Fruit fly (Drosophila melanogaster) whole organism, embryonic: ENCODE results near the gene CG4658.

ENCODE experiments used
- Antp ChIP-seq: fragments of 200-800 bp; sonication (Bioruptor generic); optimal IDR thresholded peaks from 3 replicates; lab custom pipeline; 2016; ENCODE audit warnings: missing biosample characterization, missing genetic modification characterization
- BEAF-32 ChIP-seq: fragments of 200-800 bp; sonication (Bioruptor generic); optimal IDR thresholded peaks from 3 replicates; lab custom pipeline; 2017; ENCODE audit warnings: missing biosample characterization, missing genetic modification characterization, mild to moderate bottlenecking, moderate library complexity, missing genetic modification reagents
- Bgb ChIP-seq: fragments of 200-800 bp; sonication (Bioruptor generic); IDR thresholded peaks from 2 replicates; pipeline ENCODE4 v1.3.6; 2022; ENCODE audit warnings: missing biosample characterization, missing genetic modification characterization; ENCODE audit not compliant: partially characterized antibody
- CG10565 ChIP-seq: fragments of 200-800 bp; sonication (Bioruptor generic); optimal IDR thresholded peaks from 3 replicates; lab custom pipeline; 2016; ENCODE audit warnings: missing biosample characterization, mild to moderate bottlenecking, missing genetic modification characterization
- CG13894 ChIP-seq: fragments of 200-800 bp; sonication (Bioruptor generic); optimal IDR thresholded peaks from 3 replicates; lab custom pipeline; 2018; ENCODE audit warnings: missing biosample characterization, mild to moderate bottlenecking, missing genetic modification characterization, moderate library complexity
- CG14050 ChIP-seq: fragments of 200-800 bp; sonication (Bioruptor generic); IDR thresholded peaks from 3 replicates; pipeline ENCODE4 v1.3.6; 2022; ENCODE audit warnings: missing biosample characterization, missing genetic modification characterization
- CG14860 ChIP-seq: fragments of 200-800 bp; sonication (Bioruptor generic); IDR thresholded peaks from 3 replicates; pipeline ENCODE4 v1.3.6; 2022; ENCODE audit warnings: missing biosample characterization, missing genetic modification characterization; ENCODE audit not compliant: partially characterized antibody
- CG17802 ChIP-seq: fragments of 200-800 bp; sonication (Bioruptor generic); optimal IDR thresholded peaks from 2 replicates; lab custom pipeline; 2018; ENCODE audit warnings: missing biosample characterization, mild to moderate bottlenecking, missing genetic modification characterization, moderate library complexity
- CG2712 ChIP-seq: fragments of 200-800 bp; optimal IDR thresholded peaks from 3 replicates; lab custom pipeline; 2019; ENCODE audit warnings: missing biosample characterization, mild to moderate bottlenecking, missing genetic modification characterization, moderate library complexity
- CG3995 ChIP-seq: fragments of 200-800 bp; sonication (Bioruptor generic); optimal IDR thresholded peaks from 3 replicates; lab custom pipeline; 2016; ENCODE audit warnings: missing biosample characterization, missing genetic modification characterization
- CG4360 ChIP-seq: fragments of 200-800 bp; sonication (Bioruptor generic); IDR thresholded peaks from 2 replicates; pipeline ENCODE4 v1.3.6; 2022; ENCODE audit warnings: missing biosample characterization, missing genetic modification characterization
- CG4854 ChIP-seq: fragments of 200-800 bp; sonication (Bioruptor generic); optimal IDR thresholded peaks from 2 replicates; lab custom pipeline; 2016; ENCODE audit warnings: missing biosample characterization, missing genetic modification characterization, inconsistent platforms
- CG6791 ChIP-seq: fragments of 200-800 bp; sonication (Bioruptor generic); IDR thresholded peaks from 3 replicates; pipeline ENCODE4 v1.3.6; 2022; ENCODE audit warnings: missing biosample characterization, missing genetic modification characterization; ENCODE audit not compliant: partially characterized antibody
- CG7271 ChIP-seq: fragments of 200-800 bp; sonication (Bioruptor generic); optimal IDR thresholded peaks from 2 replicates; lab custom pipeline; 2018; ENCODE audit warnings: missing biosample characterization, mild to moderate bottlenecking, missing genetic modification characterization, moderate library complexity
- D19A ChIP-seq: fragments of 200-800 bp; optimal IDR thresholded peaks from 3 replicates; lab custom pipeline; 2019; ENCODE audit warnings: missing biosample characterization, mild to moderate bottlenecking, missing genetic modification characterization, moderate library complexity
- D19B ChIP-seq: fragments of 200-800 bp; sonication (Bioruptor generic); optimal IDR thresholded peaks from 2 replicates; lab custom pipeline; 2017; ENCODE audit warnings: missing biosample characterization, mild to moderate bottlenecking, missing genetic modification characterization
- Dip2 ChIP-seq: fragments of 200-800 bp; sonication (Bioruptor generic); IDR thresholded peaks from 2 replicates; pipeline ENCODE4 v1.3.6; 2022; ENCODE audit warnings: missing biosample characterization, missing genetic modification characterization
- Dll ChIP-seq: fragments of 200-800 bp; sonication (Bioruptor generic); IDR thresholded peaks from 4 replicates; pipeline ENCODE4 v1.3.6; 2022; ENCODE audit warnings: missing biosample characterization, missing genetic modification characterization; ENCODE audit not compliant: partially characterized antibody
- Dp ChIP-seq: fragments of 200-800 bp; sonication (Bioruptor generic); optimal IDR thresholded peaks from 2 replicates; lab custom pipeline; 2018; ENCODE audit warnings: missing biosample characterization, mild to moderate bottlenecking, missing genetic modification characterization, moderate library complexity
- Dref ChIP-seq: fragments of 200-800 bp; sonication (Bioruptor generic); IDR thresholded peaks from 2 replicates; pipeline ENCODE4 v1.3.6; 2022; ENCODE audit warnings: missing biosample characterization, missing genetic modification characterization
- HLH4C ChIP-seq: fragments of 200-800 bp; sonication (Bioruptor generic); IDR thresholded peaks from 3 replicates; pipeline ENCODE4 v1.3.6; 2022; ENCODE audit warnings: missing biosample characterization, missing genetic modification characterization; ENCODE audit not compliant: partially characterized antibody
- HLHmδ ChIP-seq: fragments of 200-800 bp; sonication (Bioruptor generic); optimal IDR thresholded peaks from 2 replicates; lab custom pipeline; 2018; ENCODE audit warnings: missing biosample characterization, mild to moderate bottlenecking, missing genetic modification characterization, moderate library complexity
- Med ChIP-seq: fragments of 200-800 bp; sonication (Bioruptor generic); peaks from one replicate; lab custom pipeline; 2016; ENCODE audit warnings: missing biosample characterization, missing genetic modification characterization, mild to moderate bottlenecking, inconsistent platforms, moderate library complexity
- NfI ChIP-seq: fragments of 200-800 bp; sonication (Bioruptor generic); optimal IDR thresholded peaks from 3 replicates; lab custom pipeline; 2018; ENCODE audit warnings: missing biosample characterization, mild to moderate bottlenecking, missing genetic modification characterization, moderate library complexity
- Pdp1 ChIP-seq, 2 experiments: fragments of 200-800 bp; sonication (Bioruptor generic); optimal IDR thresholded peaks; 3 replicates each; lab custom pipeline; 2016; ENCODE audit warnings: missing biosample characterization in 2 of 2, missing genetic modification characterization in 2 of 2, mild to moderate bottlenecking in 1 of 2, moderate library complexity in 1 of 2
- Rx ChIP-seq: fragments of 200-800 bp; sonication (Bioruptor generic); IDR thresholded peaks from 2 replicates; pipeline ENCODE4 v1.3.6; 2022; ENCODE audit warnings: missing biosample characterization, missing genetic modification characterization
- Scr ChIP-seq: fragments of 200-800 bp; sonication (Bioruptor generic); IDR thresholded peaks from 2 replicates; pipeline ENCODE4 v1.3.6; 2022; ENCODE audit warnings: missing biosample characterization, missing genetic modification characterization; ENCODE audit not compliant: partially characterized antibody
- Tbp ChIP-seq: fragments of >200 bp; optimal IDR thresholded peaks from 2 replicates; lab custom pipeline; 2018; ENCODE audit warnings: missing biosample characterization, missing genetic modification characterization
- ato ChIP-seq: fragments of 200-800 bp; sonication (Bioruptor generic); IDR thresholded peaks from 2 replicates; pipeline ENCODE4 v1.3.6; 2022; ENCODE audit warnings: missing biosample characterization, missing genetic modification characterization; ENCODE audit not compliant: partially characterized antibody
- chinmo ChIP-seq: fragments of 200-800 bp; sonication (Bioruptor generic); IDR thresholded peaks from 4 replicates; pipeline ENCODE4 v1.3.6; 2022; ENCODE audit warnings: missing biosample characterization, missing genetic modification characterization; ENCODE audit not compliant: partially characterized antibody
- croc ChIP-seq: fragments of 200-800 bp; sonication (Bioruptor generic); conservative IDR thresholded peaks from 3 replicates; pipeline ENCODE4 v1.3.6; 2022; ENCODE audit warnings: missing biosample characterization, missing genetic modification characterization
- dan ChIP-seq: fragments of 200-800 bp; sonication (Bioruptor generic); IDR thresholded peaks from 2 replicates; pipeline ENCODE4 v1.3.6; 2022; ENCODE audit warnings: missing biosample characterization, missing genetic modification characterization
- ewg ChIP-seq: fragments of 200-800 bp; sonication (Bioruptor generic); optimal IDR thresholded peaks from 3 replicates; lab custom pipeline; 2017; ENCODE audit warnings: mild to moderate bottlenecking, missing biosample characterization, missing genetic modification reagents, missing genetic modification characterization
- fd64A ChIP-seq: fragments of 200-800 bp; sonication (Bioruptor generic); optimal IDR thresholded peaks from 3 replicates; lab custom pipeline; 2018; ENCODE audit warnings: missing biosample characterization, mild to moderate bottlenecking, missing genetic modification characterization
- hb ChIP-seq: fragments of 200-800 bp; sonication (Bioruptor generic); IDR thresholded peaks from 3 replicates; pipeline ENCODE4 v1.3.6; 2022; ENCODE audit warnings: missing biosample characterization, missing genetic modification characterization; ENCODE audit not compliant: partially characterized antibody
- hth ChIP-seq: fragments of >200 bp; optimal IDR thresholded peaks from 2 replicates; lab custom pipeline; 2017; ENCODE audit warnings: inconsistent platforms
- lmd ChIP-seq: fragments of 200-800 bp; sonication (Bioruptor generic); IDR thresholded peaks from 2 replicates; pipeline ENCODE4 v1.3.6; 2022; ENCODE audit warnings: missing biosample characterization, missing genetic modification characterization
- mld ChIP-seq: fragments of 200-800 bp; sonication (Bioruptor generic); IDR thresholded peaks from 3 replicates; pipeline ENCODE4 v1.3.6; 2022; ENCODE audit warnings: missing biosample characterization, missing genetic modification characterization; ENCODE audit not compliant: partially characterized antibody
- nerfin-2 ChIP-seq: fragments of 200-800 bp; sonication (Bioruptor generic); IDR thresholded peaks from 2 replicates; pipeline ENCODE4 v1.3.6; 2022; ENCODE audit warnings: missing biosample characterization, missing genetic modification characterization; ENCODE audit not compliant: partially characterized antibody
- schlank ChIP-seq: fragments of 200-800 bp; sonication (Bioruptor generic); optimal IDR thresholded peaks from 2 replicates; lab custom pipeline; 2018; ENCODE audit warnings: missing biosample characterization, mild to moderate bottlenecking, missing genetic modification characterization
- ssp ChIP-seq: fragments of 200-800 bp; sonication (Bioruptor generic); IDR thresholded peaks from 2 replicates; pipeline ENCODE4 v1.3.6; 2022; ENCODE audit warnings: missing biosample characterization, missing genetic modification characterization
- sug ChIP-seq: fragments of 200-800 bp; optimal IDR thresholded peaks from 2 replicates; lab custom pipeline; 2019; ENCODE audit warnings: missing biosample characterization, mild to moderate bottlenecking, missing genetic modification characterization, moderate library complexity
- tna ChIP-seq: fragments of 200-800 bp; sonication (Bioruptor generic); IDR thresholded peaks from 2 replicates; pipeline ENCODE4 v1.3.6; 2022; ENCODE audit warnings: missing biosample characterization, missing genetic modification characterization; ENCODE audit not compliant: partially characterized antibody
- trem ChIP-seq: fragments of 200-800 bp; optimal IDR thresholded peaks from 3 replicates; lab custom pipeline; 2019; ENCODE audit warnings: missing biosample characterization, mild to moderate bottlenecking, missing genetic modification characterization, moderate library complexity
- zf30C ChIP-seq: fragments of 200-800 bp; sonication (Bioruptor generic); optimal IDR thresholded peaks from 3 replicates; lab custom pipeline; 2018; ENCODE audit warnings: missing biosample characterization, mild to moderate bottlenecking, missing genetic modification characterization

The CG4658 gene

DNA sequence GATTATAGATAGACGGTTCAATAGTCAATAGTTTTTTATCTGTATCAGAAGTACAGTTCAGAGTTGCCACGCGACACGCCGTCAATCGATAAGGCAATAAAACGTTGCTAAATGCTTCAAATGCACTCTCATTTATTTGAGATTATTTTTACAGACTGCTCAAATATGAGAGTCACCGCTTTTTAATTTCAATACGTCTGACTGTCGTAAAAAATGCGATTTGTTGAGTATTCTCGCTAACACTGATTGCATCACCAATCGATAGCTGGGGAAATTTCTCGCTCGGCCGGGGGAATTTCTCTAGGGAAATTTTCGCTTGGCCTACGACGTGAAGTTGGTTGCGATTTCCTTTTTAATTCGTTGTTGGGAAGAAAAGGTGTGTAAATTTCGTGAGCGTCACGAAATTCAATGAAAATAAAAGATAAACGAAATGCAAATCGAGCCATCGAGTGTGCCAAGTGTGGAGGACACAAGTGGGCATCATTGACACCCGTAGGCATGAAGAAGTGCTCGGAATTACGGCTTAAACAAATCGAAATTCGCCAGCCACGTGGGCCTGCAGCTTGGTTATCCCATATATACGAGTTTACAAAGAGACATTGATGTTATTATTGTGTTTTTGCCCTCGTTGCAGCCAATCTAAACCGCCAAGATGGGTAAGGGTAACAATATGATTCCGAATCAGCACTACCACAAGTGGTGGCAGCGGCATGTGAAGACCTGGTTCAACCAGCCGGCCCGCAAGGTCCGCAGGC lies 10.2 kb downstream of the CG4658 start, which contains the start of the genes Dref and RpL13 (continued):
- TF ChIP-seq CG13894 (peak; percentile 85), CG17802 (tag; lab: Kevin White, UChicago) (peak; percentile 53), lmd (peak; percentile 59; the same call in 1 of the 2 replicates), ssp (GFP tag; lab: Robert Waterston, UW) (peak; percentile 49; the same call in 1 of the 2 replicates), CG7271 (tag; lab: Kevin White, UChicago) (peak; percentile 93), Rx (GFP tag; lab: Robert Waterston, UW) (peak; percentile 70), schlank (tag; lab: Kevin White, UChicago) (peak; percentile 95), ewg (GFP tag; lab: Kevin White, UChicago) (peak; percentile 75), hth (lab: Kevin White, UChicago) (no peak), D19A (tag; lab: Kevin White, UChicago) (peak; percentile 62), croc (GFP tag; lab: Robert Waterston, UW) (peak; percentile 20; the same call in 1 of the 3 replicates), Antp (peak; percentile 85), D19B (GFP tag; lab: Kevin White, UChicago) (peak; percentile 75), CG4854 (GFP tag; lab: Kevin White, UChicago) (peak; percentile 86), CG3995 (peak; percentile 77), fd64A (GFP tag; lab: Kevin White, UChicago) (peak; percentile 94)
- TF ChIP-seq, all 482 proteins: peak for 429

dm6 chr2L:9968201-9968727 lies 11.3 kb downstream of the CG4658 start:
- peak; percentile 42; the same call in 1 of the 2 replicates for TF ChIP-seq CG4360 (GFP tag; lab: Robert Waterston, UW)
- TF ChIP-seq ato, result peak; percentile 70
- peak; percentile 37 for TF ChIP-seq BEAF-32 (GFP tag; lab: Kevin White, UChicago)
- no peak for TF ChIP-seq Dip2 (GFP tag; lab: Robert Waterston, UW)
- TF ChIP-seq CG2712 (tag; lab: Kevin White, UChicago), result peak; percentile 20
- peak; percentile 65 for TF ChIP-seq HLH4C (GFP tag; lab: Robert Waterston, UW)
- peak in 1 of 2 experiments; percentile 74 for TF ChIP-seq Pdp1 (GFP tag; optimal IDR thresholded peaks at IDR 0.05; lab: Kevin White, UChicago)
- no peak for TF ChIP-seq CG10565
- TF ChIP-seq dan (GFP tag; lab: Robert Waterston, UW), result no peak
- peak; percentile 31 for TF ChIP-seq tna
- peak; percentile 72 for TF ChIP-seq Dll (GFP tag; lab: Robert Waterston, UW)
- peak; percentile 44; the same call in 1 of the 3 replicates for TF ChIP-seq CG6791 (GFP tag; lab: Robert Waterston, UW)
- peak; percentile 70 for TF ChIP-seq Med (GFP tag; lab: Kevin White, UChicago)
- peak; percentile 53; the same call in 1 of the 2 replicates for TF ChIP-seq Bgb (GFP tag; lab: Robert Waterston, UW)
- peak; percentile 68; the same call in 2 of the 3 replicates for TF ChIP-seq mld (GFP tag; lab: Robert Waterston, UW)
- peak; percentile 65; the same call in 1 of the 2 replicates for TF ChIP-seq nerfin-2 (GFP tag; lab: Robert Waterston, UW)
- TF ChIP-seq chinmo, result 0 out of 4 replicates have a peak, but pooled peaks have one; percentile 53
- TF ChIP-seq sug (tag; lab: Kevin White, UChicago), result no peak
- peak; percentile 73 for TF ChIP-seq Dp (GFP tag; lab: Kevin White, UChicago)
- 0 out of 3 replicates have a peak, but pooled peaks have one; percentile 43 for TF ChIP-seq CG14860 (GFP tag; lab: Robert Waterston, UW)
- peak; percentile 20 for TF ChIP-seq trem (tag; lab: Kevin White, UChicago)
- no peak for TF ChIP-seq Tbp (GFP tag; lab: Kevin White, UChicago)
- peak; percentile 83 for TF ChIP-seq Dref (GFP tag; lab: Robert Waterston, UW)
- peak; percentile 50 for TF ChIP-seq Scr (GFP tag; lab: Robert Waterston, UW)
- no peak for TF ChIP-seq CG14050
- TF ChIP-seq HLHmδ, result no peak
- 0 out of 3 replicates have a peak, but pooled peaks have one; percentile 31 for TF ChIP-seq hb (GFP tag; lab: Robert Waterston, UW)
- TF ChIP-seq NfI (GFP tag; lab: Kevin White, UChicago), result no peak
- no peak for TF ChIP-seq zf30C (GFP tag; lab: Kevin White, UChicago)
